Fruit fly (Drosophila melanogaster): ENCODE results near the gene CG14352.

DNA sequence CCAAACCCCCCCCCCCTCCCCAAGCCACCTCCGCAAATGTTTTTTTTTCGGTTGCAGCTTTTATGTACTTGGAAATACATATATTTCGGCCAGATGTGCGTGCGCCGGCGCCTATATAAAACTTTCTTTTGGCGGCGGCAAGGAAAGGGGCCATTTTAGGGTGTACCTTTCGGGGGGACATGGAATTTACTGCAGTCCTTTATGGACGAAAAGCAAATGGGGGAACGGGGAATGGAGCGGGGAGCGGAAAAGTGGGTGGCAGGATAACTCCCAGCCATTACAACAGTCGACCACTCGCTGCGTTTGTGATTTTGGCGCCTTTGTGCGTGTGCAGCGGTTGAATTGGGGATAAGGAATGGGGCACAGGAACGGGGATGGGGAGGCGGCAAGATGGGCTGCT lies 7.5 kb downstream of the CG14352 start:
- no peak for TF ChIP-seq Gug (GFP tag; IDR thresholded peaks at IDR 0.05)
- TF ChIP-seq CG6792 (GFP tag; optimal IDR thresholded peaks at IDR 0.05): no peak
- TF ChIP-seq Hr4 (GFP tag; optimal IDR thresholded peaks at IDR 0.05): no peak
- TF ChIP-seq Smox (GFP tag; optimal IDR thresholded peaks at IDR 0.05): no peak
- no peak for TF ChIP-seq CG16779 (tag; optimal IDR thresholded peaks at IDR 0.05)
- TF ChIP-seq CG11902 (GFP tag; optimal IDR thresholded peaks at IDR 0.05): no peak
- TF ChIP-seq Hr39 (GFP tag; optimal IDR thresholded peaks at IDR 0.05): no peak
- TF ChIP-seq achi (GFP tag; optimal IDR thresholded peaks at IDR 0.05): no peak
- no peak for TF ChIP-seq Met (GFP tag; optimal IDR thresholded peaks at IDR 0.05)
- TF ChIP-seq fd59A (GFP tag; optimal IDR thresholded peaks at IDR 0.05): no peak

Measured in whole organism, prepupa.